Fruit fly (Drosophila melanogaster): ENCODE results near the gene Got2.
A peak's percentile ranks its signal among the peaks of the same experiment; 100 is the strongest.

Got2 gene

DNA sequence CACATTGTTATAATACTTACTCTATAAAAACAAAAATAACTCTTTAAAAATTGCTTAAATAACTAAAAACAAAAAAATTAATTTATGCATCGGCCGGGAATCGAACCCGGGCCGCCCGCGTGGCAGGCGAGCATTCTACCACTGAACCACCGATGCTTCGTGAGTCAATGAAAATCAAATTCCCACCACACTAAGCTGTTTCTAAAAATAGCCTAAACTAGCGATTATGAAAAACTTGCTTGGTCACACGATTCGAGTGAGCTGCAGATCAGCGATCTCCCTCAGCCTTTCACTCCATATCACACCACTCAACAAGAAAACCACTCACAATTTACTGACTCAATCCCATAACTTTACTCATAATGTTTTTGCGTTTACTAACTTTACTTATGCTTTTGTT lies 49.6 kb downstream of the Got2 start (continued):
- TF ChIP-seq Bdp1 (GFP tag; optimal IDR thresholded peaks at IDR 0.05) (peak; percentile 97), Scr (GFP tag; IDR thresholded peaks at IDR 0.05; ENCODE audit: partially characterized antibody) (peak; percentile 62), CG3281 (GFP tag; optimal IDR thresholded peaks at IDR 0.05) (no peak), ash1 (GFP tag; optimal IDR thresholded peaks at IDR 0.05) (no peak), CG17328 (GFP tag; IDR thresholded peaks at IDR 0.05) (no peak), p53 (GFP tag; optimal IDR thresholded peaks at IDR 0.05) (no peak), mirr (GFP tag; optimal IDR thresholded peaks at IDR 0.05) (no peak), CG17912 (GFP tag; optimal IDR thresholded peaks at IDR 0.05) (no peak), CG2875 (GFP tag; optimal IDR thresholded peaks at IDR 0.05) (no peak), gfzf (GFP tag; optimal IDR thresholded peaks at IDR 0.05) (no peak), Opbp (GFP tag; IDR thresholded peaks at IDR 0.05; ENCODE audit: partially characterized antibody) (peak; percentile 84), CG4854 (GFP tag; optimal IDR thresholded peaks at IDR 0.05) (no peak), Chrac-16 (GFP tag; optimal IDR thresholded peaks at IDR 0.05) (no peak), ato (GFP tag; IDR thresholded peaks at IDR 0.05; ENCODE audit: partially characterized antibody) (no peak), grn (GFP tag; optimal IDR thresholded peaks at IDR 0.05) (no peak), sens (GFP tag) (peak; percentile 56), amos (GFP tag; IDR thresholded peaks at IDR 0.05; ENCODE audit: partially characterized antibody) (peak; percentile 75), CG3163 (GFP tag; optimal IDR thresholded peaks at IDR 0.05) (no peak), CG33213 (GFP tag; optimal IDR thresholded peaks at IDR 0.05) (no peak), CG13287 (GFP tag; IDR thresholded peaks at IDR 0.05; ENCODE audit: partially characterized antibody) (peak; percentile 37), sna (GFP tag; IDR thresholded peaks at IDR 0.05; ENCODE audit: partially characterized antibody) (peak; percentile 58), eve (GFP tag; optimal IDR thresholded peaks at IDR 0.05) (no peak), YL-1 (GFP tag; optimal IDR thresholded peaks at IDR 0.05) (no peak), Jarid2 (GFP tag; optimal IDR thresholded peaks at IDR 0.05) (no peak), bowl (GFP tag; IDR thresholded peaks at IDR 0.05) (no peak), hbn (GFP tag; IDR thresholded peaks at IDR 0.05; ENCODE audit: partially characterized antibody) (peak; percentile 26; the same call in 1 of the 2 replicates), CG7271 (tag; optimal IDR thresholded peaks at IDR 0.05) (no peak), CG6791 (GFP tag; IDR thresholded peaks at IDR 0.05; ENCODE audit: partially characterized antibody) (peak; percentile 82), CG6765 (GFP tag; optimal IDR thresholded peaks at IDR 0.05) (no peak), Vsx1 (GFP tag; optimal IDR thresholded peaks at IDR 0.05) (no peak), danr (GFP tag; IDR thresholded peaks at IDR 0.05) (no peak), jigr1 (GFP tag; IDR thresholded peaks at IDR 0.05) (no peak), Xrp1 (GFP tag; IDR thresholded peaks at IDR 0.05) (no peak), bbx (GFP tag; IDR thresholded peaks at IDR 0.05; ENCODE audit: partially characterized antibody) (peak; percentile 67), vnd (GFP tag; IDR thresholded peaks at IDR 0.05; ENCODE audit: partially characterized antibody) (peak; percentile 56; the same call in 2 of the 3 replicates), CG1602 (GFP tag; optimal IDR thresholded peaks at IDR 0.05) (no peak), CG3838 (GFP tag; optimal IDR thresholded peaks at IDR 0.05) (no peak), BtbVII (GFP tag; optimal IDR thresholded peaks at IDR 0.05) (no peak), Rfx (GFP tag; IDR thresholded peaks at IDR 0.05) (no peak), zen2 (GFP tag; IDR thresholded peaks at IDR 0.05; ENCODE audit: partially characterized antibody) (0 out of 3 replicates have a peak, but pooled peaks have one; percentile 38), Lim3 (GFP tag; IDR thresholded peaks at IDR 0.05) (no peak), CG42726 (GFP tag; IDR thresholded peaks at IDR 0.05; ENCODE audit: partially characterized antibody) (0 out of 2 replicates have a peak, but pooled peaks have one; percentile 50), CG16813 (GFP tag; IDR thresholded peaks at IDR 0.05; ENCODE audit: partially characterized antibody) (peak; percentile 82), tna (GFP tag; IDR thresholded peaks at IDR 0.05; ENCODE audit: partially characterized antibody) (0 out of 2 replicates have a peak, but pooled peaks have one; percentile 43), Sin3A (optimal IDR thresholded peaks at IDR 0.05) (no peak), Ets97D (GFP tag; optimal IDR thresholded peaks at IDR 0.05) (no peak), z (GFP tag; IDR thresholded peaks at IDR 0.05) (peak; percentile 97)

All from whole organism, embryonic.